Worm (Caenorhabditis elegans): ENCODE measurements around the gene ZK262.9.

DNA sequence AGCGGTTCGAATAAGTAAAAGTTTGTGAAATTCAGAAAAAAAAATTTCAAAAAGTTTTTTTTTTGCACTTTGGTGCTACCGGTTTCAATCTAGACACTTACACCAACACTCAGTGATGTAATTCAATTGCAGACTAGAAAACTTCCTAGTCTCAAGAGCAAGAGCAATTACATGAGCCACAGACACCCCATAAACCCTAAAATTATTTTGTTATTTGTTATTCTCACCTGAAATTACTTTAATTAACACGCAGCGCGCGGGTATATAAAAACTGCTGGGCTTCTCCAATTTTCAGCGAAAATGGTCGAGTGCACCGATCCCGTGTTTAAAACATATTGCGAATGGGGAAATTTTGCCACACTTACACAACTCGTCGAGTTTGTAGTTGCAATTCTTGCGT lies 13.3 kb upstream of the ZK262.9 start, which contains the start of gene srw-83:
- TF ChIP-seq ama-1 (optimal IDR thresholded peaks at IDR 0.05) (no peak), ceh-8 (GFP tag; optimal IDR thresholded peaks at IDR 0.05) (no peak), elt-3 (tag; optimal IDR thresholded peaks at IDR 0.05) (no peak), unc-62 (GFP tag; optimal IDR thresholded peaks at IDR 0.05) (no peak), nhr-28 (tag; optimal IDR thresholded peaks at IDR 0.05) (no peak), elt-2 (tag; optimal IDR thresholded peaks at IDR 0.05) (no peak)

Data from whole organism, L1 larva.